Worm (Caenorhabditis elegans) whole organism, L3 larva: Measurements from ENCODE around the gene C28C12.11.

ENCODE experiments used
- R02D3.7 ChIP-seq: fragments of 150-350 bp; optimal IDR thresholded peaks from 2 replicates; lab custom pipeline; 2014; ENCODE audit warnings: missing biosample characterization, missing genetic modification characterization
- ZK546.5 ChIP-seq: sonication (generic microtip); optimal IDR thresholded peaks from 2 replicates; lab custom pipeline; 2017; ENCODE audit warnings: missing biosample characterization, missing genetic modification characterization
- ama-1 ChIP-seq: fragments of 150-350 bp; optimal IDR thresholded peaks from 2 replicates; lab custom pipeline; 2018
- ceh-16 ChIP-seq: sonication (generic microtip); optimal IDR thresholded peaks from 2 replicates; lab custom pipeline; 2017; ENCODE audit warnings: missing biosample characterization, missing genetic modification characterization
- ceh-28 ChIP-seq: fragments of 150-350 bp; optimal IDR thresholded peaks from 2 replicates; lab custom pipeline; 2014; ENCODE audit warnings: missing biosample characterization, missing genetic modification reagents, missing genetic modification characterization
- ceh-82 ChIP-seq: fragments of 150-350 bp; optimal IDR thresholded peaks from 2 replicates; lab custom pipeline; 2014; ENCODE audit warnings: missing biosample characterization, missing genetic modification characterization
- ceh-9 ChIP-seq: sonication (generic microtip); optimal IDR thresholded peaks from 2 replicates; lab custom pipeline; 2018; ENCODE audit warnings: missing biosample characterization, missing genetic modification characterization
- daf-12 ChIP-seq: fragments of 150-350 bp; optimal IDR thresholded peaks from 2 replicates; lab custom pipeline; 2014; ENCODE audit warnings: missing biosample characterization, missing genetic modification reagents, missing genetic modification characterization
- egl-27 ChIP-seq: sonication (generic microtip); optimal IDR thresholded peaks from 4 replicates; lab custom pipeline; 2017; ENCODE audit warnings: missing biosample characterization, missing genetic modification reagents, missing genetic modification characterization
- egl-5 ChIP-seq: fragments of 150-350 bp; optimal IDR thresholded peaks from 2 replicates; lab custom pipeline; 2017; ENCODE audit warnings: missing biosample characterization, missing genetic modification reagents, missing genetic modification characterization, inconsistent platforms
- elt-2 ChIP-seq: sonication (generic microtip); optimal IDR thresholded peaks from 2 replicates; lab custom pipeline; 2016; ENCODE audit warnings: missing genetic modification reagents, mild to moderate bottlenecking, missing genetic modification characterization, missing compliant biosample characterization
- elt-3 ChIP-seq, 3 experiments: fragments of 150-350 bp in 1 of 3; sonication (generic microtip) in 2 of 3; optimal IDR thresholded peaks; 2 replicates in 2 of 3; 4 replicates in 1 of 3; lab custom pipeline; 2014 to 2017; ENCODE audit warnings: missing biosample characterization in 3 of 3, missing genetic modification characterization in 3 of 3
- eor-1 ChIP-seq, 2 experiments: fragments of 150-350 bp; optimal IDR thresholded peaks; 2 replicates each; lab custom pipeline; 2014 to 2018; ENCODE audit warnings: missing biosample characterization in 2 of 2, missing genetic modification characterization in 2 of 2
- fkh-10 ChIP-seq: sonication (generic microtip); optimal IDR thresholded peaks from 2 replicates; lab custom pipeline; 2017; ENCODE audit warnings: missing biosample characterization, missing genetic modification reagents, missing genetic modification characterization
- fos-1 ChIP-seq: fragments of 150-350 bp; optimal IDR thresholded peaks from 2 replicates; lab custom pipeline; 2014; ENCODE audit warnings: missing biosample characterization, missing genetic modification characterization
- jun-1 ChIP-seq: fragments of 150-350 bp; optimal IDR thresholded peaks from 2 replicates; lab custom pipeline; 2014; ENCODE audit warnings: missing biosample characterization, missing genetic modification reagents, missing genetic modification characterization
- lin-39 ChIP-seq: fragments of 150-350 bp; optimal IDR thresholded peaks from 2 replicates; lab custom pipeline; 2018; ENCODE audit warnings: missing biosample characterization, missing genetic modification reagents, missing genetic modification characterization
- mml-1 ChIP-seq: fragments of 150-350 bp; sonication (generic microtip); optimal IDR thresholded peaks from 3 replicates; lab custom pipeline; 2014; ENCODE audit warnings: missing biosample characterization, missing genetic modification characterization
- nhr-12 ChIP-seq: fragments of 150-350 bp; optimal IDR thresholded peaks from 2 replicates; lab custom pipeline; 2014; ENCODE audit warnings: missing biosample characterization, missing genetic modification characterization
- nhr-23 ChIP-seq: fragments of 150-350 bp; optimal IDR thresholded peaks from 2 replicates; lab custom pipeline; 2014; ENCODE audit warnings: missing biosample characterization, missing genetic modification reagents, missing genetic modification characterization
- nhr-237 ChIP-seq: fragments of 150-350 bp; optimal IDR thresholded peaks from 2 replicates; lab custom pipeline; 2014; ENCODE audit warnings: missing biosample characterization, missing genetic modification characterization
- nhr-25 ChIP-seq: sonication (generic microtip); optimal IDR thresholded peaks from 2 replicates; lab custom pipeline; 2017; ENCODE audit warnings: missing biosample characterization, missing genetic modification characterization
- nhr-43 ChIP-seq: sonication (generic microtip); optimal IDR thresholded peaks from 2 replicates; lab custom pipeline; 2016; ENCODE audit warnings: mild to moderate bottlenecking, missing genetic modification characterization, missing compliant biosample characterization; ENCODE audit not compliant: poor library complexity, severe bottlenecking
- nhr-67 ChIP-seq: fragments of 150-350 bp; optimal IDR thresholded peaks from 2 replicates; lab custom pipeline; 2014; ENCODE audit warnings: missing biosample characterization, missing genetic modification characterization
- nhr-77 ChIP-seq: fragments of 150-350 bp; optimal IDR thresholded peaks from 2 replicates; lab custom pipeline; 2014; ENCODE audit warnings: missing biosample characterization, missing genetic modification characterization
- pha-4 ChIP-seq: fragments of 150-350 bp; optimal IDR thresholded peaks from 2 replicates; lab custom pipeline; 2014; ENCODE audit warnings: missing biosample characterization, missing genetic modification reagents, missing genetic modification characterization
- pqm-1 ChIP-seq: fragments of 150-350 bp; optimal IDR thresholded peaks from 2 replicates; lab custom pipeline; 2017; ENCODE audit warnings: missing biosample characterization, missing genetic modification characterization, inconsistent platforms
- sea-2 ChIP-seq: fragments of 150-350 bp; sonication (generic microtip); optimal IDR thresholded peaks from 4 replicates; lab custom pipeline; 2014; ENCODE audit warnings: missing biosample characterization, missing genetic modification reagents, missing genetic modification characterization
- snpc-4 ChIP-seq: fragments of 150-350 bp; optimal IDR thresholded peaks from 2 replicates; lab custom pipeline; 2014; ENCODE audit warnings: missing biosample characterization, missing genetic modification characterization
- tbx-2 ChIP-seq: sonication (generic microtip); optimal IDR thresholded peaks from 2 replicates; lab custom pipeline; 2016; ENCODE audit warnings: mild to moderate bottlenecking, missing genetic modification characterization, missing compliant biosample characterization
- unc-39 ChIP-seq: sonication (generic microtip); optimal IDR thresholded peaks from 4 replicates; lab custom pipeline; 2017; ENCODE audit warnings: missing biosample characterization, missing genetic modification characterization
- zag-1 ChIP-seq: fragments of 150-350 bp; optimal IDR thresholded peaks from 2 replicates; lab custom pipeline; 2014; ENCODE audit warnings: missing biosample characterization, missing genetic modification characterization
- ztf-4 ChIP-seq: fragments of 150-350 bp; optimal IDR thresholded peaks from 2 replicates; lab custom pipeline; 2014; ENCODE audit warnings: missing biosample characterization, missing genetic modification characterization

Gene C28C12.11

DNA sequence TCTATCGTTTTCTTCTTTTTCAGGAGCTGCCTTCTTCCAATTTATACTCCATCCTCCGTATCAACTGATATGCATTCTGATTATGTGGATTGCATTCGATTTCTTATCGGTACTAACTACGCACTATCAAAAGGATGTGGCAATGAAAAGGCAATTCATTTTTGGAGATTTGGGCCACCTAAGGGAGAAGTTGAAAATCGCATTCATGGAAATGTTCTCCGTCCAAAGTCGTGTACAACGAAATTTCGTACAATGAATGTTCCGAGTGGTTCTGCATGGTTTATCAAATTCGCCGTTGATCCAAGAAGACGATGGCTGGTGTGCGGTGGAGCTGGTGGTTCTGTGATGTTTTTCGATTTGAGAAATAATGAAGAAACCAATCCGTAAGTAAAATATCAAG, 38.8 kb downstream of the C28C12.11 start, which contains the start of gene C09G4.4:
C09G4.4 (plus strand) TSS at position 301 of the 400 bp plus-strand sequence.
- no peak for TF ChIP-seq tbx-2 (tag; lab: Kevin White, UChicago)
- TF ChIP-seq ceh-28 (tag; lab: Kevin White, UChicago), result no peak
- TF ChIP-seq, all 47 proteins: peak for 0

DNA sequence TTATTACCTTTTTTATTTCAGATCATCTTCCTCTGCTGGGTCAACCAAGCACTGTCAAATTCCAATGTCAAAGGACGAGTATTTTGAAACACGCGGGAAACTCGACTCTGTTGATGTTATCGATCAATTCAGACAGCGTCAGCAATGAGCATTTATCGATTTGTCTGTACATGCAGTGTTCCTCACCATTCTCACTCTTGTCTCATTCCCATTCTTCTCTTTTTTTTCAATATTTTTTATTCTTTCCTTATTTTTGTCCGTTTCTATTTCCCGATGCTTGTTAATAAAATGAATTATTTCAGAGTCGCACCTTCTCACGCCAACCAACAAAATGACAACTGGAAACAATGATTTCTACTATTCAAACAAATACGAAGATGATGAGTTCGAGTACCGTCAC, 39.8 kb downstream of the C28C12.11 start, which contains the start of gene cks-1:
cks-1 (plus strand) TSS at position 301 of the 400 bp plus-strand sequence.
- TF ChIP-seq elt-2 (tag; lab: Kevin White, UChicago), result no peak
- TF ChIP-seq daf-12 (tag; lab: Kevin White, UChicago), result no peak
- TF ChIP-seq ZK546.5 (tag; lab: Kevin White, UChicago), result no peak
- TF ChIP-seq R02D3.7 (tag; lab: Kevin White, UChicago), result no peak
- TF ChIP-seq egl-27, result no peak
- no peak for TF ChIP-seq ama-1 (lab: Kevin White, UChicago)
- no peak for TF ChIP-seq elt-3 (tag; optimal IDR thresholded peaks at IDR 0.05; lab: Kevin White, UChicago)
- no peak for TF ChIP-seq ceh-9 (tag; lab: Kevin White, UChicago)
- TF ChIP-seq jun-1 (tag; lab: Kevin White, UChicago), result no peak
- no peak for TF ChIP-seq nhr-67 (tag; lab: Kevin White, UChicago)
- TF ChIP-seq ztf-4 (tag; lab: Kevin White, UChicago), result no peak
- no peak for TF ChIP-seq mml-1 (tag; lab: Kevin White, UChicago)
- TF ChIP-seq nhr-23, result no peak
- TF ChIP-seq pha-4, result no peak
- no peak for TF ChIP-seq pqm-1
- TF ChIP-seq ceh-28 (tag; lab: Kevin White, UChicago), result no peak

DNA sequence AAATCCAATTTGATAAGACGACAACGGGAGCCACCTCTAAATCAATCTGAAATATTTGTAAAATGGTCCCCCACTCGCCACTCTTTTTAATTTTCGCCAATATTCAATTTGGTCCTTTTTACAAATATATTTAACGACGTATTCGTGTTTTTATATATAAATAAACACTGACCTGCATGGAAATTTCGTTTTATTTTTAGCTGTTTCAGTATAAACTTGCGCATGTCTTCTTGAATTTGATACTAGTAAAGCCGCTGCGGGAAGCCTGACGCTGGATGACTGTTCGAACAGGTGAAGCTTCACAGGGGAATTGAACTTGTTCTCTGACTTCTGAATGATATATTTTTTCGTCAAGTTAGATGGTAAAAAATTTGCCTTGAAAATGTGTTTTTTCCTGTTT, 40.7 kb downstream of the C28C12.11 start:
- TF ChIP-seq sea-2 (GFP tag; lab: Kevin White, UChicago), result no peak
- TF ChIP-seq pqm-1, result no peak
- TF ChIP-seq, all 47 proteins: peak for 0

DNA sequence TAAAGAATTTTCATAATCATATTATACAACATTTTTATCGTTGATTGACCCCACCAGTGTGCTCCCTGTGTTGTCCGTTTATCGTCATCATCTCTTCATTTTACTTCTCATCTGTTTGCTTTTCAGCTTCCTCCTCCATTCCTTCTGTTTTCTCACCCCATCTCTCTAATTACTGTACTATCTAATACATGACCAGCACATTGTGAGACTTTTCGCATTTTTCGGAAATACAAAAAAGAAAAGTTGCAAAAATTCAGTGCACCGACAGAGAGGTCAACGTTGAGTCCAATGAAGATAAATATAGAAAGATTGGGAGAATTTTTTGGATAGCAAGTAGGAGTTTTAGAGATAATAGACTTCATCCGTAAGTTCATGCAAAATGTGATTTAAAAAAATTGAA, 46.1 kb downstream of the C28C12.11 start:
- no peak for TF ChIP-seq ceh-82 (tag; lab: Kevin White, UChicago)

DNA sequence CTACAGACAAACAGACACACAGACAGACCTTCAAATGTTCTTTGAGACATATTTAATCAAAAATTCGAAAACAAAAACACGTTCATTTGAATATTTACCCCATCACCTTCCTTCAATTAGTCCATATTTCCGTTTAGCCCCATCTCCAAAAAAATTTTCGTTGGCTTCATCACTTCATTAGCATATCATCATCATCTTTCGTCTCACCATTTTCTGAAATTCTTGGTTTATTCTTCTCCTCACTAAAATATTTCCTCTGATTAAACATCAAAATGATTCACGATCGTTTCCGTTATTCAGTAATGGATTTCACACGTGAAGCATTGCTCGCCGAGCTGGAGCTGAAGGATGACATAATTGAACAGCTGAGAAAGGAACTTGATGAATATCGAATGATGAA, 46.7 kb downstream of the C28C12.11 start, which contains the start of gene pkg-2:
pkg-2 (plus strand) TSS at position 301 of the 400 bp plus-strand sequence.
- TF ChIP-seq lin-39 (tag; lab: Kevin White, UChicago) (no peak), elt-3 (tag; optimal IDR thresholded peaks at IDR 0.05; lab: Kevin White, UChicago) (no peak), sea-2 (GFP tag; lab: Kevin White, UChicago) (no peak), unc-39 (tag; lab: Kevin White, UChicago) (no peak), ceh-82 (tag; lab: Kevin White, UChicago) (no peak), nhr-67 (tag; lab: Kevin White, UChicago) (no peak)

DNA sequence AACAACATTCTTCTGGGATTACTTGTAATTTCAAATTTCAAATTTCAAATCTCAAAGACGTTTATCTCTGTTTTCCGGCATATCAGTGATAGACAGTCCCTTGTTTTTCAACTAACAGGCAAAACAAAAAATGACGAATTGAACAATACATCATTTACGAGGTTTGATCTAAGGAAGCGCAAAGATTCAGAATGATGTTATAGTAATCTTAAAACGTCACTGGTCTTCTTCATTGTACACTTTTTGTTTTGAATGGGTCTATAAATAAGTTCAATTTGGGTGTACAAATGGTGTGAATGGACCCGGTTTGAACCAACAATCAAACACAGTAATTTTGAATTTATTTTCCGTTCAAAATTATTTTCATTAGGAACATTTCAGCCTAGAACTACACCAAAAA, 50.1 kb downstream of the C28C12.11 start:
- TF ChIP-seq lin-39 (tag; lab: Kevin White, UChicago), result no peak
- TF ChIP-seq nhr-12 (tag; lab: Kevin White, UChicago), result no peak
- no peak for TF ChIP-seq nhr-25 (tag; lab: Kevin White, UChicago)
- no peak for TF ChIP-seq elt-3 (tag; optimal IDR thresholded peaks at IDR 0.05; lab: Kevin White, UChicago)
- TF ChIP-seq egl-5 (tag; lab: Kevin White, UChicago), result no peak
- no peak for TF ChIP-seq nhr-43 (tag; lab: Kevin White, UChicago)
- no peak for TF ChIP-seq jun-1 (tag; lab: Kevin White, UChicago)
- no peak for TF ChIP-seq snpc-4 (tag; lab: Kevin White, UChicago)
- TF ChIP-seq nhr-77 (tag; lab: Kevin White, UChicago), result no peak
- no peak for TF ChIP-seq ztf-4 (tag; lab: Kevin White, UChicago)
- TF ChIP-seq daf-12 (tag; lab: Kevin White, UChicago), result no peak
- no peak for TF ChIP-seq nhr-237
- TF ChIP-seq fkh-10 (GFP tag; lab: Kevin White, UChicago), result no peak
- TF ChIP-seq fos-1, result no peak
- no peak for TF ChIP-seq ceh-16 (tag; lab: Kevin White, UChicago)
- TF ChIP-seq eor-1 (tag; optimal IDR thresholded peaks at IDR 0.05; lab: Kevin White, UChicago), result no peak
- TF ChIP-seq tbx-2 (tag; lab: Kevin White, UChicago), result no peak
- TF ChIP-seq sea-2 (GFP tag; lab: Kevin White, UChicago), result no peak
- TF ChIP-seq zag-1, result no peak
